Worm (Caenorhabditis elegans) whole organism, L3 larva: ENCODE measurements around the gene C27D6.3.

Experiments
- R02D3.7 ChIP-seq: fragments of 150-350 bp; optimal IDR thresholded peaks from 2 replicates; lab custom pipeline; 2014; ENCODE audit warnings: missing biosample characterization, missing genetic modification characterization
- ZK546.5 ChIP-seq: sonication (generic microtip); optimal IDR thresholded peaks from 2 replicates; lab custom pipeline; 2017; ENCODE audit warnings: missing biosample characterization, missing genetic modification characterization
- aly-2 ChIP-seq: fragments of 150-350 bp; optimal IDR thresholded peaks from 2 replicates; lab custom pipeline; 2014; ENCODE audit warnings: missing biosample characterization, missing genetic modification characterization
- ama-1 ChIP-seq: fragments of 150-350 bp; optimal IDR thresholded peaks from 2 replicates; lab custom pipeline; 2018
- ceh-16 ChIP-seq: sonication (generic microtip); optimal IDR thresholded peaks from 2 replicates; lab custom pipeline; 2017; ENCODE audit warnings: missing biosample characterization, missing genetic modification characterization
- ceh-28 ChIP-seq: fragments of 150-350 bp; optimal IDR thresholded peaks from 2 replicates; lab custom pipeline; 2014; ENCODE audit warnings: missing biosample characterization, missing genetic modification reagents, missing genetic modification characterization
- ceh-82 ChIP-seq: fragments of 150-350 bp; optimal IDR thresholded peaks from 2 replicates; lab custom pipeline; 2014; ENCODE audit warnings: missing biosample characterization, missing genetic modification characterization
- ceh-9 ChIP-seq: sonication (generic microtip); optimal IDR thresholded peaks from 2 replicates; lab custom pipeline; 2018; ENCODE audit warnings: missing biosample characterization, missing genetic modification characterization
- daf-12 ChIP-seq: fragments of 150-350 bp; optimal IDR thresholded peaks from 2 replicates; lab custom pipeline; 2014; ENCODE audit warnings: missing biosample characterization, missing genetic modification reagents, missing genetic modification characterization
- egl-27 ChIP-seq: sonication (generic microtip); optimal IDR thresholded peaks from 4 replicates; lab custom pipeline; 2017; ENCODE audit warnings: missing biosample characterization, missing genetic modification reagents, missing genetic modification characterization
- egl-5 ChIP-seq: fragments of 150-350 bp; optimal IDR thresholded peaks from 2 replicates; lab custom pipeline; 2017; ENCODE audit warnings: missing biosample characterization, missing genetic modification reagents, missing genetic modification characterization, inconsistent platforms
- elt-1 ChIP-seq: fragments of 150-350 bp; optimal IDR thresholded peaks from 2 replicates; lab custom pipeline; 2014; ENCODE audit warnings: missing biosample characterization, missing genetic modification characterization
- elt-2 ChIP-seq: sonication (generic microtip); optimal IDR thresholded peaks from 2 replicates; lab custom pipeline; 2016; ENCODE audit warnings: missing genetic modification reagents, mild to moderate bottlenecking, missing genetic modification characterization, missing compliant biosample characterization
- elt-3 ChIP-seq, 3 experiments: fragments of 150-350 bp in 1 of 3; sonication (generic microtip) in 2 of 3; optimal IDR thresholded peaks; 2 replicates in 2 of 3; 4 replicates in 1 of 3; lab custom pipeline; 2014 to 2017; ENCODE audit warnings: missing biosample characterization in 3 of 3, missing genetic modification characterization in 3 of 3
- eor-1 ChIP-seq, 2 experiments: fragments of 150-350 bp; optimal IDR thresholded peaks; 2 replicates each; lab custom pipeline; 2014 to 2018; ENCODE audit warnings: missing biosample characterization in 2 of 2, missing genetic modification characterization in 2 of 2
- fkh-10 ChIP-seq: sonication (generic microtip); optimal IDR thresholded peaks from 2 replicates; lab custom pipeline; 2017; ENCODE audit warnings: missing biosample characterization, missing genetic modification reagents, missing genetic modification characterization
- fkh-2 ChIP-seq: fragments of 150-350 bp; optimal IDR thresholded peaks from 2 replicates; lab custom pipeline; 2014; ENCODE audit warnings: missing biosample characterization, missing genetic modification reagents, missing genetic modification characterization
- fos-1 ChIP-seq: fragments of 150-350 bp; optimal IDR thresholded peaks from 2 replicates; lab custom pipeline; 2014; ENCODE audit warnings: missing biosample characterization, missing genetic modification characterization
- hmg-11 ChIP-seq: sonication (generic microtip); optimal IDR thresholded peaks from 2 replicates; lab custom pipeline; 2016; ENCODE audit warnings: missing genetic modification characterization, missing compliant biosample characterization
- jun-1 ChIP-seq: fragments of 150-350 bp; optimal IDR thresholded peaks from 2 replicates; lab custom pipeline; 2014; ENCODE audit warnings: missing biosample characterization, missing genetic modification reagents, missing genetic modification characterization
- lin-15B ChIP-seq: fragments of 150-350 bp; optimal IDR thresholded peaks from 2 replicates; lab custom pipeline; 2014; ENCODE audit warnings: missing biosample characterization, missing genetic modification characterization
- lin-39 ChIP-seq: fragments of 150-350 bp; optimal IDR thresholded peaks from 2 replicates; lab custom pipeline; 2018; ENCODE audit warnings: missing biosample characterization, missing genetic modification reagents, missing genetic modification characterization
- lsy-12 ChIP-seq: sonication (generic microtip); optimal IDR thresholded peaks from 2 replicates; lab custom pipeline; 2016; ENCODE audit warnings: mild to moderate bottlenecking, missing genetic modification characterization, missing compliant biosample characterization
- mdl-1 ChIP-seq: fragments of 150-350 bp; optimal IDR thresholded peaks from 2 replicates; lab custom pipeline; 2014; ENCODE audit warnings: missing biosample characterization, missing genetic modification characterization
- mml-1 ChIP-seq: fragments of 150-350 bp; sonication (generic microtip); optimal IDR thresholded peaks from 3 replicates; lab custom pipeline; 2014; ENCODE audit warnings: missing biosample characterization, missing genetic modification characterization
- nfya-1 ChIP-seq: sonication (generic microtip); optimal IDR thresholded peaks from 2 replicates; lab custom pipeline; 2017; ENCODE audit warnings: missing genetic modification characterization, mild to moderate bottlenecking, missing compliant biosample characterization, antibody characterized with exemption, moderate library complexity; ENCODE audit not compliant: insufficient read depth
- nhr-11 ChIP-seq: fragments of 150-350 bp; optimal IDR thresholded peaks from 2 replicates; lab custom pipeline; 2014; ENCODE audit warnings: missing biosample characterization, missing genetic modification characterization
- nhr-12 ChIP-seq: fragments of 150-350 bp; optimal IDR thresholded peaks from 2 replicates; lab custom pipeline; 2014; ENCODE audit warnings: missing biosample characterization, missing genetic modification characterization
- nhr-23 ChIP-seq: fragments of 150-350 bp; optimal IDR thresholded peaks from 2 replicates; lab custom pipeline; 2014; ENCODE audit warnings: missing biosample characterization, missing genetic modification reagents, missing genetic modification characterization
- nhr-237 ChIP-seq: fragments of 150-350 bp; optimal IDR thresholded peaks from 2 replicates; lab custom pipeline; 2014; ENCODE audit warnings: missing biosample characterization, missing genetic modification characterization
- nhr-25 ChIP-seq: sonication (generic microtip); optimal IDR thresholded peaks from 2 replicates; lab custom pipeline; 2017; ENCODE audit warnings: missing biosample characterization, missing genetic modification characterization
- nhr-28 ChIP-seq: fragments of 150-350 bp; optimal IDR thresholded peaks from 2 replicates; lab custom pipeline; 2014; ENCODE audit warnings: missing biosample characterization, missing genetic modification characterization
- nhr-43 ChIP-seq: sonication (generic microtip); optimal IDR thresholded peaks from 2 replicates; lab custom pipeline; 2016; ENCODE audit warnings: mild to moderate bottlenecking, missing genetic modification characterization, missing compliant biosample characterization; ENCODE audit not compliant: poor library complexity, severe bottlenecking
- nhr-67 ChIP-seq: fragments of 150-350 bp; optimal IDR thresholded peaks from 2 replicates; lab custom pipeline; 2014; ENCODE audit warnings: missing biosample characterization, missing genetic modification characterization
- nhr-76 ChIP-seq: fragments of 150-350 bp; sonication (generic microtip); optimal IDR thresholded peaks from 5 replicates; lab custom pipeline; 2014; ENCODE audit warnings: missing biosample characterization, missing genetic modification characterization
- nhr-77 ChIP-seq: fragments of 150-350 bp; optimal IDR thresholded peaks from 2 replicates; lab custom pipeline; 2014; ENCODE audit warnings: missing biosample characterization, missing genetic modification characterization
- pha-4 ChIP-seq: fragments of 150-350 bp; optimal IDR thresholded peaks from 2 replicates; lab custom pipeline; 2014; ENCODE audit warnings: missing biosample characterization, missing genetic modification reagents, missing genetic modification characterization
- pqm-1 ChIP-seq: fragments of 150-350 bp; optimal IDR thresholded peaks from 2 replicates; lab custom pipeline; 2017; ENCODE audit warnings: missing biosample characterization, missing genetic modification characterization, inconsistent platforms
- sea-2 ChIP-seq: fragments of 150-350 bp; sonication (generic microtip); optimal IDR thresholded peaks from 4 replicates; lab custom pipeline; 2014; ENCODE audit warnings: missing biosample characterization, missing genetic modification reagents, missing genetic modification characterization
- skn-1 ChIP-seq: fragments of 150-350 bp; optimal IDR thresholded peaks from 2 replicates; lab custom pipeline; 2014; ENCODE audit warnings: missing biosample characterization, missing genetic modification characterization
- snpc-4 ChIP-seq: fragments of 150-350 bp; optimal IDR thresholded peaks from 2 replicates; lab custom pipeline; 2014; ENCODE audit warnings: missing biosample characterization, missing genetic modification characterization
- tbx-2 ChIP-seq: sonication (generic microtip); optimal IDR thresholded peaks from 2 replicates; lab custom pipeline; 2016; ENCODE audit warnings: mild to moderate bottlenecking, missing genetic modification characterization, missing compliant biosample characterization
- unc-39 ChIP-seq: sonication (generic microtip); optimal IDR thresholded peaks from 4 replicates; lab custom pipeline; 2017; ENCODE audit warnings: missing biosample characterization, missing genetic modification characterization
- unc-62 ChIP-seq: fragments of 150-350 bp; sonication (generic microtip); optimal IDR thresholded peaks from 4 replicates; lab custom pipeline; 2014; ENCODE audit warnings: missing biosample characterization, missing genetic modification reagents, missing genetic modification characterization
- zag-1 ChIP-seq: fragments of 150-350 bp; optimal IDR thresholded peaks from 2 replicates; lab custom pipeline; 2014; ENCODE audit warnings: missing biosample characterization, missing genetic modification characterization
- ztf-11 ChIP-seq: fragments of 150-350 bp; optimal IDR thresholded peaks from 2 replicates; lab custom pipeline; 2014; ENCODE audit warnings: missing biosample characterization, missing genetic modification characterization
- ztf-4 ChIP-seq: fragments of 150-350 bp; optimal IDR thresholded peaks from 2 replicates; lab custom pipeline; 2014; ENCODE audit warnings: missing biosample characterization, missing genetic modification characterization

The C27D6.3 gene

ce11 chrII:5181497-5181896 lies 7.2 kb upstream of the C27D6.3 start:
- peak; percentile 59 for TF ChIP-seq jun-1 (tag; lab: Kevin White, UChicago)
- peak; percentile 46 for TF ChIP-seq ztf-4 (tag; lab: Kevin White, UChicago)
- TF ChIP-seq nhr-25 (tag; lab: Kevin White, UChicago), result peak; percentile 56
- peak; percentile 49 for TF ChIP-seq hmg-11 (tag; lab: Kevin White, UChicago)
- TF ChIP-seq R02D3.7 (tag; lab: Kevin White, UChicago), result no peak
- TF ChIP-seq nhr-67, result no peak
- peak; percentile 61 for TF ChIP-seq elt-2 (tag; lab: Kevin White, UChicago)
- peak; percentile 38 for TF ChIP-seq ceh-28
- no peak for TF ChIP-seq ceh-9
- peak; percentile 73 for TF ChIP-seq nfya-1 (tag; lab: Kevin White, UChicago)
- peak; percentile 40 for TF ChIP-seq fkh-10 (GFP tag; lab: Kevin White, UChicago)
- TF ChIP-seq tbx-2 (tag; lab: Kevin White, UChicago), result peak; percentile 71
- TF ChIP-seq ZK546.5, result no peak
- no peak for TF ChIP-seq zag-1 (tag; lab: Kevin White, UChicago)
- peak; percentile 60 for TF ChIP-seq unc-62 (GFP tag; lab: Kevin White, UChicago)
- TF ChIP-seq sea-2 (GFP tag; lab: Kevin White, UChicago), result no peak
- peak; percentile 28 for TF ChIP-seq pha-4 (tag; lab: Kevin White, UChicago)
- TF ChIP-seq unc-39, result no peak
- peak; percentile 71 for TF ChIP-seq lin-39 (tag; lab: Kevin White, UChicago)
- TF ChIP-seq ama-1 (lab: Kevin White, UChicago), result no peak
- no peak for TF ChIP-seq ztf-11
- TF ChIP-seq nhr-11 (tag; lab: Kevin White, UChicago), result no peak
- peak; percentile 63 for TF ChIP-seq nhr-43 (tag; lab: Kevin White, UChicago)
- no peak for TF ChIP-seq nhr-28
- peak; percentile 63 for TF ChIP-seq egl-5 (tag; lab: Kevin White, UChicago)
- TF ChIP-seq elt-1 (tag; lab: Kevin White, UChicago), result peak; percentile 52
- TF ChIP-seq egl-27, result no peak
- TF ChIP-seq nhr-237 (tag; lab: Kevin White, UChicago), result no peak
- no peak for TF ChIP-seq ceh-82 (tag; lab: Kevin White, UChicago)
- peak; percentile 34 for TF ChIP-seq nhr-76 (tag; lab: Kevin White, UChicago)
- TF ChIP-seq elt-3 (tag; optimal IDR thresholded peaks at IDR 0.05; lab: Kevin White, UChicago), result no peak
- TF ChIP-seq ceh-16 (tag; lab: Kevin White, UChicago), result no peak
- TF ChIP-seq nhr-12 (tag; lab: Kevin White, UChicago), result no peak
- TF ChIP-seq fos-1 (tag; lab: Kevin White, UChicago), result no peak
- TF ChIP-seq skn-1 (tag; lab: Kevin White, UChicago), result no peak
- TF ChIP-seq daf-12 (tag; lab: Kevin White, UChicago), result no peak
- TF ChIP-seq lsy-12 (tag; lab: Kevin White, UChicago), result peak; percentile 56
- TF ChIP-seq nhr-77, result no peak
- no peak for TF ChIP-seq aly-2 (tag; lab: Kevin White, UChicago)
- TF ChIP-seq lin-15B (tag; lab: Kevin White, UChicago), result peak; percentile 37
- TF ChIP-seq fkh-2 (tag; lab: Kevin White, UChicago), result no peak
- TF ChIP-seq mml-1 (tag; lab: Kevin White, UChicago), result no peak
- peak; percentile 62 for TF ChIP-seq mdl-1 (tag; lab: Kevin White, UChicago)
- TF ChIP-seq pqm-1 (tag; lab: Kevin White, UChicago), result no peak
- peak; percentile 49 for TF ChIP-seq nhr-23
- TF ChIP-seq snpc-4 (tag; lab: Kevin White, UChicago), result peak; percentile 37
- no peak for TF ChIP-seq eor-1 (tag; optimal IDR thresholded peaks at IDR 0.05; lab: Kevin White, UChicago)
